Worm (Caenorhabditis elegans) whole organism, L1 larva: Measurements from ENCODE around the gene ula-1.

Experiments used
- C04F5.9 ChIP-seq: sonication (generic microtip); optimal IDR thresholded peaks from 2 replicates; lab custom pipeline; 2016; ENCODE audit warnings: missing genetic modification characterization, missing compliant biosample characterization
- C16A3.4 ChIP-seq: fragments of 150-350 bp; optimal IDR thresholded peaks from 2 replicates; lab custom pipeline; 2014; ENCODE audit warnings: missing biosample characterization, missing genetic modification characterization
- C34B4.2 ChIP-seq: sonication (generic microtip); optimal IDR thresholded peaks from 2 replicates; lab custom pipeline; 2017; ENCODE audit warnings: mild to moderate bottlenecking, missing genetic modification characterization, missing compliant biosample characterization
- aha-1 ChIP-seq: fragments of 150-350 bp; optimal IDR thresholded peaks from 2 replicates; lab custom pipeline; 2014; ENCODE audit warnings: missing biosample characterization, missing genetic modification characterization
- ama-1 ChIP-seq: fragments of 150-350 bp; optimal IDR thresholded peaks from 2 replicates; lab custom pipeline; 2014
- ceh-82 ChIP-seq, 3 experiments: fragments of 150-350 bp in 1 of 3; sonication (generic microtip) in 2 of 3; optimal IDR thresholded peaks; 2 replicates each; lab custom pipeline; 2014 to 2017; ENCODE audit warnings: missing biosample characterization in 3 of 3, missing genetic modification characterization in 3 of 3
- ceh-88 ChIP-seq: fragments of 200-800 bp; sonication (Bioruptor generic); IDR thresholded peaks from 2 replicates; pipeline ENCODE4 v1.3.6; 2022; ENCODE audit warnings: missing genetic modification characterization, missing compliant biosample characterization
- ceh-90 ChIP-seq: sonication (generic microtip); optimal IDR thresholded peaks from 2 replicates; lab custom pipeline; 2016; ENCODE audit warnings: missing genetic modification characterization, missing compliant biosample characterization
- ces-1 ChIP-seq: fragments of 150-350 bp; optimal IDR thresholded peaks from 2 replicates; lab custom pipeline; 2014; ENCODE audit warnings: missing biosample characterization, missing genetic modification reagents, missing genetic modification characterization
- efl-1 ChIP-seq, 4 experiments: fragments of 150-350 bp; optimal IDR thresholded peaks in 3 of 4; peaks in 1 of 4; 1 replicate in 1 of 4; 2 replicates in 3 of 4; lab custom pipeline; 2014; ENCODE audit warnings: missing biosample characterization in 2 of 4, missing genetic modification characterization in 2 of 4, missing genetic modification reagents in 2 of 4
- egl-13 ChIP-seq: sonication (generic microtip); optimal IDR thresholded peaks from 2 replicates; lab custom pipeline; 2016; ENCODE audit warnings: missing genotype, missing genetic modification reagents, missing genetic modification characterization, missing compliant biosample characterization
- elt-2 ChIP-seq: sonication (generic microtip); optimal IDR thresholded peaks from 2 replicates; lab custom pipeline; 2016; ENCODE audit warnings: missing genetic modification characterization, mild to moderate bottlenecking, inconsistent platforms, missing compliant biosample characterization, missing genetic modification reagents
- fkh-10 ChIP-seq: sonication (generic microtip); optimal IDR thresholded peaks from 2 replicates; lab custom pipeline; 2017; ENCODE audit warnings: missing biosample characterization, missing genetic modification reagents, missing genetic modification characterization
- fkh-8 ChIP-seq: sonication (generic microtip); optimal IDR thresholded peaks from 2 replicates; lab custom pipeline; 2016; ENCODE audit warnings: mild to moderate bottlenecking, missing genetic modification characterization, missing compliant biosample characterization
- hlh-17 ChIP-seq: fragments of 200-800 bp; sonication (Bioruptor generic); optimal IDR thresholded peaks from 2 replicates; lab custom pipeline; 2018; ENCODE audit warnings: missing genetic modification characterization, mild to moderate bottlenecking, missing compliant biosample characterization, moderate library complexity, borderline replicate concordance
- lin-13 ChIP-seq: fragments of 150-350 bp; optimal IDR thresholded peaks from 2 replicates; lab custom pipeline; 2014; ENCODE audit warnings: missing biosample characterization, missing genetic modification reagents, missing genetic modification characterization
- lin-14 ChIP-seq: fragments of 200-800 bp; sonication (Bioruptor generic); optimal IDR thresholded peaks from 2 replicates; lab custom pipeline; 2018; ENCODE audit warnings: mild to moderate bottlenecking, missing genetic modification characterization, moderate library complexity, missing compliant biosample characterization
- lin-15B ChIP-seq: fragments of 150-350 bp; sonication (generic microtip); optimal IDR thresholded peaks from 3 replicates; lab custom pipeline; 2014; ENCODE audit warnings: missing biosample characterization, missing genetic modification characterization
- lin-35 ChIP-seq, 2 experiments: fragments of 150-350 bp; optimal IDR thresholded peaks; 2 replicates each; lab custom pipeline; 2014; ENCODE audit warnings: missing biosample characterization in 2 of 2, missing genetic modification characterization in 2 of 2, missing genetic modification reagents in 2 of 2
- lin-39 ChIP-seq: fragments of 150-350 bp; optimal IDR thresholded peaks from 2 replicates; lab custom pipeline; 2014; ENCODE audit warnings: missing biosample characterization, missing genetic modification reagents, missing genetic modification characterization
- lir-3 ChIP-seq: sonication (generic microtip); optimal IDR thresholded peaks from 2 replicates; lab custom pipeline; 2016; ENCODE audit warnings: mild to moderate bottlenecking, missing genetic modification characterization, moderate library complexity, missing compliant biosample characterization; ENCODE audit not compliant: poor library complexity
- lsy-2 ChIP-seq, 2 experiments: fragments of 150-350 bp; optimal IDR thresholded peaks; 2 replicates each; lab custom pipeline; 2014; ENCODE audit warnings: missing biosample characterization in 2 of 2, missing genetic modification characterization in 2 of 2
- mdl-1 ChIP-seq, 2 experiments: fragments of 150-350 bp; optimal IDR thresholded peaks; 2 replicates each; lab custom pipeline; 2014 to 2017; ENCODE audit warnings: missing biosample characterization in 2 of 2, missing genetic modification characterization in 2 of 2, inconsistent platforms in 1 of 2
- mep-1 ChIP-seq: fragments of 150-350 bp; optimal IDR thresholded peaks from 2 replicates; lab custom pipeline; 2014; ENCODE audit warnings: missing biosample characterization, missing genetic modification characterization
- nhr-11 ChIP-seq: fragments of 150-350 bp; optimal IDR thresholded peaks from 2 replicates; lab custom pipeline; 2014; ENCODE audit warnings: missing biosample characterization, missing genetic modification characterization
- nhr-20 ChIP-seq: sonication (generic microtip); optimal IDR thresholded peaks from 2 replicates; lab custom pipeline; 2016; ENCODE audit warnings: mild to moderate bottlenecking, missing genetic modification characterization, missing compliant biosample characterization
- nhr-28 ChIP-seq: fragments of 150-350 bp; optimal IDR thresholded peaks from 2 replicates; lab custom pipeline; 2014; ENCODE audit warnings: missing biosample characterization, missing genetic modification characterization
- nhr-47 ChIP-seq: sonication (generic microtip); optimal IDR thresholded peaks from 2 replicates; lab custom pipeline; 2016; ENCODE audit warnings: mild to moderate bottlenecking, missing genetic modification characterization, moderate library complexity, missing compliant biosample characterization
- nhr-71 ChIP-seq: sonication (generic microtip); optimal IDR thresholded peaks from 2 replicates; lab custom pipeline; 2016; ENCODE audit warnings: mild to moderate bottlenecking, missing genetic modification characterization, moderate library complexity, missing compliant biosample characterization
- nhr-77 ChIP-seq: fragments of 150-350 bp; optimal IDR thresholded peaks from 2 replicates; lab custom pipeline; 2014; ENCODE audit warnings: missing biosample characterization, missing genetic modification characterization
- nhr-90 ChIP-seq: sonication (generic microtip); optimal IDR thresholded peaks from 2 replicates; lab custom pipeline; 2016; ENCODE audit warnings: mild to moderate bottlenecking, missing genetic modification characterization, missing compliant biosample characterization; ENCODE audit not compliant: poor library complexity
- pax-3 ChIP-seq: fragments of 200-800 bp; sonication (Bioruptor generic); optimal IDR thresholded peaks from 2 replicates; lab custom pipeline; 2018; ENCODE audit warnings: mild to moderate bottlenecking, missing genetic modification characterization, moderate library complexity, missing compliant biosample characterization
- pqm-1 ChIP-seq: sonication (generic microtip); optimal IDR thresholded peaks from 3 replicates; lab custom pipeline; 2017; ENCODE audit warnings: missing biosample characterization, missing genetic modification characterization
- rnt-1 ChIP-seq: sonication (generic microtip); optimal IDR thresholded peaks from 2 replicates; lab custom pipeline; 2016; ENCODE audit warnings: mild to moderate bottlenecking, missing genetic modification characterization, moderate library complexity, missing compliant biosample characterization
- skn-1 ChIP-seq: fragments of 150-350 bp; optimal IDR thresholded peaks from 2 replicates; lab custom pipeline; 2014; ENCODE audit warnings: missing biosample characterization, missing genetic modification characterization
- snpc-4 ChIP-seq: fragments of 150-350 bp; optimal IDR thresholded peaks from 2 replicates; lab custom pipeline; 2014; ENCODE audit warnings: missing biosample characterization, missing genetic modification characterization
- snu-23 ChIP-seq: sonication (generic microtip); optimal IDR thresholded peaks from 2 replicates; lab custom pipeline; 2016; ENCODE audit warnings: missing genetic modification characterization, missing compliant biosample characterization
- sox-4 ChIP-seq: sonication (generic microtip); optimal IDR thresholded peaks from 2 replicates; lab custom pipeline; 2016; ENCODE audit warnings: missing genetic modification characterization, missing compliant biosample characterization
- sptf-1 ChIP-seq: fragments of 150-350 bp; optimal IDR thresholded peaks from 2 replicates; lab custom pipeline; 2014; ENCODE audit warnings: missing biosample characterization, missing genetic modification characterization
- swsn-7 ChIP-seq: sonication (generic microtip); optimal IDR thresholded peaks from 2 replicates; lab custom pipeline; 2016; ENCODE audit warnings: missing genetic modification characterization, missing compliant biosample characterization
- tbx-2 ChIP-seq: sonication (generic microtip); optimal IDR thresholded peaks from 2 replicates; lab custom pipeline; 2016; ENCODE audit warnings: missing genetic modification characterization, missing compliant biosample characterization
- tlp-1 ChIP-seq: fragments of 150-350 bp; optimal IDR thresholded peaks from 2 replicates; lab custom pipeline; 2014; ENCODE audit warnings: missing biosample characterization, missing genetic modification characterization
- unc-130 ChIP-seq: fragments of 150-350 bp; optimal IDR thresholded peaks from 2 replicates; lab custom pipeline; 2017; ENCODE audit warnings: missing biosample characterization, missing genetic modification characterization, inconsistent platforms
- unc-62 ChIP-seq: fragments of 150-350 bp; optimal IDR thresholded peaks from 2 replicates; lab custom pipeline; 2014; ENCODE audit warnings: missing biosample characterization, missing genetic modification reagents, missing genetic modification characterization
- unc-86 ChIP-seq: sonication (generic microtip); optimal IDR thresholded peaks from 2 replicates; lab custom pipeline; 2016; ENCODE audit warnings: missing genetic modification characterization, missing compliant biosample characterization
- xbp-1 ChIP-seq: sonication (generic microtip); optimal IDR thresholded peaks from 2 replicates; lab custom pipeline; 2016; ENCODE audit warnings: missing genetic modification characterization, missing compliant biosample characterization
- zag-1 ChIP-seq: fragments of 150-350 bp; optimal IDR thresholded peaks from 2 replicates; lab custom pipeline; 2014; ENCODE audit warnings: missing biosample characterization, missing genetic modification characterization
- zip-4 ChIP-seq: fragments of 200-800 bp; sonication (Bioruptor generic); optimal IDR thresholded peaks from 2 replicates; lab custom pipeline; 2018; ENCODE audit warnings: mild to moderate bottlenecking, missing genetic modification characterization, moderate library complexity, missing compliant biosample characterization
- ztf-11 ChIP-seq, 2 experiments: sonication (generic microtip); optimal IDR thresholded peaks; 2 replicates each; lab custom pipeline; 2016 to 2017; ENCODE audit warnings: missing genetic modification characterization in 2 of 2, missing biosample characterization in 1 of 2, missing compliant biosample characterization in 1 of 2

Gene ula-1

DNA sequence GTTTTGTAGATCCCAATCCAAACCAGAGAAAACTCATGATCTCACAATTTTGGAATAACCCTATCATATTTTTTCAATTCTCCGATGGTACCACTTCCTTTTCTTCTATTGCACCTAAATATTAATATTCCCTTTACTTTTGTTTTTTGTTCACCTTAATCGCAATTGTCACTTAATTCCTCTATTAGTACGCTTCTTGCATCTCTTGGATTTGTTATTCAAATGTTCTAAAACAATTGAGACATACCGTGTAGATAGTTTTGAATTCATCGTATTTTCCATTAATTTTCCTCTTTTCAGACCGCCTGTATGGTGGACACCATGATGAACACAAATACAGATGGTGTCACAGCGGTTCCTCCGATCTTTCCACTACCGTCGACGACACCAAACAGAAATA lies 31.7 kb upstream of the ula-1 start, which contains the start of gene flh-2:
Gene flh-2, plus strand, starts transcription at position 301 of the 400 bp plus-strand sequence.
- no peak for TF ChIP-seq egl-13 (tag; lab: Kevin White, UChicago)
- TF ChIP-seq C34B4.2 (tag; lab: Kevin White, UChicago) = no peak
- TF ChIP-seq nhr-20 = no peak
- no peak for TF ChIP-seq lin-13 (GFP tag; lab: Kevin White, UChicago)
- TF ChIP-seq snpc-4 = no peak
- TF ChIP-seq nhr-47 = no peak
- TF ChIP-seq unc-130 (tag; lab: Kevin White, UChicago) = no peak
- TF ChIP-seq mdl-1 (tag; optimal IDR thresholded peaks at IDR 0.05; lab: Kevin White, UChicago) = no peak
- TF ChIP-seq ztf-11 (tag; optimal IDR thresholded peaks at IDR 0.05; lab: Kevin White, UChicago) = no peak

ce11 chrIII:4951210-4951609 lies 31.1 kb upstream of the ula-1 start:
- TF ChIP-seq nhr-71 (tag; lab: Kevin White, UChicago) = no peak
- TF ChIP-seq tlp-1 (tag; lab: Kevin White, UChicago) = no peak
- TF ChIP-seq nhr-47 = no peak
- TF ChIP-seq nhr-90 (tag; lab: Kevin White, UChicago) = no peak
- TF ChIP-seq tbx-2 (tag; lab: Kevin White, UChicago) = no peak
- no peak for TF ChIP-seq pqm-1
- TF ChIP-seq zag-1 (tag; lab: Kevin White, UChicago) = no peak
- TF ChIP-seq unc-62 (GFP tag; lab: Kevin White, UChicago) = no peak
- no peak for TF ChIP-seq lir-3 (tag; lab: Kevin White, UChicago)
- no peak for TF ChIP-seq ceh-90 (tag; lab: Kevin White, UChicago)
- no peak for TF ChIP-seq nhr-11 (tag; lab: Kevin White, UChicago)
- no peak for TF ChIP-seq C04F5.9 (tag; lab: Kevin White, UChicago)
- TF ChIP-seq lin-39 (tag; lab: Kevin White, UChicago) = no peak
- TF ChIP-seq swsn-7 (tag; lab: Kevin White, UChicago) = no peak
- no peak for TF ChIP-seq sox-4 (tag; lab: Kevin White, UChicago)
- no peak for TF ChIP-seq ceh-88 (GFP tag; lab: Robert Waterston, UW)
- TF ChIP-seq C16A3.4 (tag; lab: Kevin White, UChicago) = no peak

DNA sequence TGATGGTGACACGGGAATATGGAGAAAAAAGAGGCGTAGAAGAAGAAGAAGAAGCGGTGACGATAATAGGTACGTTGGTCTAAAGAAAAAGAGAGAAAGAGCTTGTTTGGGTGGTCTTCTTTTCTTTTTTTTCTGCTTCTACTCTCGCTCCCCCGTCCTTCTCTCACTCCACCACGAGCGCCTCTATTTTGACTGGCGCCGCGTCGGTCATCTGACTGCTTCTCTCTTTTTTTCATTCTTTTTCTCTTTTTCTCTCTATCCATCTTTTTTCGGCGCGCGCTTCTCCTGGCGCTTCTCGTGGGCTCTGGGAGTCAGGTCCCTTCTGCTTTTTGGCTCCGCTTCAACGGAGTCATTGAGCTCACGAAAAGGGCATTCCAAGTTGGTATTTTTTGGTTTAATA lies 30.2 kb upstream of the ula-1 start:
- TF ChIP-seq sptf-1 (no peak), rnt-1 (tag; lab: Kevin White, UChicago) (peak; percentile 41), fkh-10 (GFP tag; lab: Kevin White, UChicago) (peak; percentile 1), efl-1 (optimal IDR thresholded peaks at IDR 0.05; lab: Kevin White, UChicago) (peak; percentile 40 to 48), efl-1 (GFP tag; optimal IDR thresholded peaks at IDR 0.05 in 1 of 2; lab: Kevin White, UChicago) (peak in 1 of 2 experiments; percentile 31), hlh-17 (GFP tag; lab: Kevin White, UChicago) (no peak), tlp-1 (tag; lab: Kevin White, UChicago) (no peak), lin-15B (tag; lab: Kevin White, UChicago) (no peak), xbp-1 (tag; lab: Kevin White, UChicago) (peak; percentile 16), aha-1 (tag; lab: Kevin White, UChicago) (no peak), nhr-28 (tag; lab: Kevin White, UChicago) (no peak), nhr-47 (peak; percentile 47), tbx-2 (tag; lab: Kevin White, UChicago) (peak; percentile 32), unc-86 (tag; lab: Kevin White, UChicago) (peak; percentile 49), fkh-8 (tag; lab: Kevin White, UChicago) (peak; percentile 77), nhr-20 (peak; percentile 27), lin-35 (GFP tag; optimal IDR thresholded peaks at IDR 0.05; lab: Kevin White, UChicago) (peak; percentile 36 to 56), snpc-4 (peak; percentile 15), lin-13 (GFP tag; lab: Kevin White, UChicago) (no peak), skn-1 (tag; lab: Kevin White, UChicago) (no peak), elt-2 (no peak), nhr-11 (tag; lab: Kevin White, UChicago) (no peak), ama-1 (no peak), ces-1 (GFP tag; lab: Kevin White, UChicago) (no peak), nhr-77 (tag; lab: Kevin White, UChicago) (no peak), mep-1 (peak; percentile 43), lsy-2 (tag; optimal IDR thresholded peaks at IDR 0.05; lab: Kevin White, UChicago) (peak; percentile 25 to 57), ceh-82 (tag; optimal IDR thresholded peaks at IDR 0.05; lab: Kevin White, UChicago) (peak in 2 of 3 experiments; percentile 22 to 47), lin-14 (GFP tag; lab: Kevin White, UChicago) (peak; percentile 89), pax-3 (tag; lab: Kevin White, UChicago) (no peak), unc-62 (GFP tag; lab: Kevin White, UChicago) (no peak), snu-23 (GFP tag; lab: Kevin White, UChicago) (peak; percentile 57), zip-4 (no peak)
